Fruit fly (Drosophila melanogaster) whole organism, embryonic: Measurements from ENCODE around the gene CG9316.
A peak's percentile ranks its signal among the peaks of the same experiment; 100 is the strongest.

ENCODE experiments used
- Antp ChIP-seq: fragments of 200-800 bp; sonication (Bioruptor generic); optimal IDR thresholded peaks from 3 replicates; lab custom pipeline; 2016; ENCODE audit warnings: missing biosample characterization, missing genetic modification characterization
- Atf3 ChIP-seq: fragments of 200-800 bp; sonication (Bioruptor generic); optimal IDR thresholded peaks from 3 replicates; lab custom pipeline; 2016; ENCODE audit warnings: missing biosample characterization, missing genetic modification characterization
- CG10147 ChIP-seq: fragments of 200-800 bp; sonication (Bioruptor generic); optimal IDR thresholded peaks from 2 replicates; lab custom pipeline; 2019; ENCODE audit warnings: missing biosample characterization, mild to moderate bottlenecking, missing genetic modification characterization, moderate library complexity
- CG10321 ChIP-seq: fragments of 200-800 bp; sonication (Bioruptor generic); IDR thresholded peaks from 2 replicates; pipeline ENCODE4 v1.3.6; 2022; ENCODE audit warnings: missing biosample characterization, missing genetic modification characterization
- CG10565 ChIP-seq: fragments of 200-800 bp; sonication (Bioruptor generic); optimal IDR thresholded peaks from 3 replicates; lab custom pipeline; 2016; ENCODE audit warnings: missing biosample characterization, mild to moderate bottlenecking, missing genetic modification characterization
- CG12299 ChIP-seq: fragments of 200-800 bp; sonication (Bioruptor generic); optimal IDR thresholded peaks from 2 replicates; lab custom pipeline; 2018; ENCODE audit warnings: missing biosample characterization, mild to moderate bottlenecking, missing genetic modification characterization
- CG12769 ChIP-seq: fragments of 200-800 bp; sonication (Bioruptor generic); optimal IDR thresholded peaks from 2 replicates; lab custom pipeline; 2019; ENCODE audit warnings: missing biosample characterization, mild to moderate bottlenecking, missing genetic modification characterization, moderate library complexity
- CG14014 ChIP-seq: fragments of 200-800 bp; sonication (Bioruptor generic); IDR thresholded peaks from 2 replicates; pipeline ENCODE4 v1.3.6; 2022; ENCODE audit warnings: missing biosample characterization, missing genetic modification characterization
- CG15269 ChIP-seq: fragments of 200-800 bp; sonication (Bioruptor generic); optimal IDR thresholded peaks from 2 replicates; lab custom pipeline; 2018; ENCODE audit warnings: missing biosample characterization, mild to moderate bottlenecking, missing genetic modification characterization, moderate library complexity
- CG15514 ChIP-seq: fragments of 200-800 bp; sonication (Bioruptor generic); optimal IDR thresholded peaks from 3 replicates; lab custom pipeline; 2017; ENCODE audit warnings: missing biosample characterization, missing genetic modification characterization, mild to moderate bottlenecking, moderate library complexity, missing genetic modification reagents
- CG2712 ChIP-seq: fragments of 200-800 bp; optimal IDR thresholded peaks from 3 replicates; lab custom pipeline; 2019; ENCODE audit warnings: missing biosample characterization, mild to moderate bottlenecking, missing genetic modification characterization, moderate library complexity
- CG2875 ChIP-seq: fragments of 200-800 bp; sonication (Bioruptor generic); optimal IDR thresholded peaks from 2 replicates; lab custom pipeline; 2017; ENCODE audit warnings: missing biosample characterization, mild to moderate bottlenecking, missing genetic modification characterization, missing genetic modification reagents
- CG31224 ChIP-seq: fragments of 200-800 bp; sonication (Bioruptor generic); IDR thresholded peaks from 2 replicates; pipeline ENCODE4 v1.3.6; 2022; ENCODE audit warnings: missing biosample characterization, missing genetic modification characterization
- CG32767 ChIP-seq: fragments of 200-800 bp; sonication (Bioruptor generic); IDR thresholded peaks from 2 replicates; pipeline ENCODE4 v1.3.6; 2022; ENCODE audit warnings: missing biosample characterization, missing genetic modification characterization
- CG3726 ChIP-seq: fragments of 200-800 bp; sonication (Bioruptor generic); IDR thresholded peaks from 3 replicates; pipeline ENCODE4, ENCODE4 v1.3.6; 2022; ENCODE audit warnings: missing biosample characterization, missing genetic modification characterization
- CG4360 ChIP-seq: fragments of 200-800 bp; sonication (Bioruptor generic); IDR thresholded peaks from 2 replicates; pipeline ENCODE4 v1.3.6; 2022; ENCODE audit warnings: missing biosample characterization, missing genetic modification characterization
- CG4707 ChIP-seq: fragments of 200-800 bp; sonication (Bioruptor generic); optimal IDR thresholded peaks from 2 replicates; lab custom pipeline; 2018; ENCODE audit warnings: missing biosample characterization, mild to moderate bottlenecking, missing genetic modification characterization, moderate library complexity
- CG6813 ChIP-seq: fragments of 200-800 bp; sonication (Bioruptor generic); optimal IDR thresholded peaks from 2 replicates; lab custom pipeline; 2017; ENCODE audit warnings: missing biosample characterization, missing genetic modification characterization, mild to moderate bottlenecking, moderate library complexity, missing genetic modification reagents
- CG7372 ChIP-seq: fragments of 200-800 bp; sonication (Bioruptor generic); IDR thresholded peaks from 2 replicates; pipeline ENCODE4 v1.3.6; 2022; ENCODE audit warnings: missing biosample characterization, missing genetic modification characterization
- CG8359 ChIP-seq: fragments of 200-800 bp; sonication (Bioruptor generic); optimal IDR thresholded peaks from 2 replicates; lab custom pipeline; 2017; ENCODE audit warnings: missing biosample characterization, mild to moderate bottlenecking, missing genetic modification characterization, borderline replicate concordance
- CG9609 ChIP-seq: fragments of 200-800 bp; sonication (Bioruptor generic); optimal IDR thresholded peaks from 3 replicates; lab custom pipeline; 2016; ENCODE audit warnings: missing biosample characterization, missing genetic modification characterization
- CkIIα-i1 ChIP-seq: fragments of 200-800 bp; sonication (Bioruptor generic); IDR thresholded peaks from 2 replicates; pipeline ENCODE4 v1.3.6; 2022; ENCODE audit warnings: missing biosample characterization, missing genetic modification characterization
- Eip74EF ChIP-seq, 2 experiments: fragments of 200-800 bp in 1 of 2; fragments of >200 bp in 1 of 2; sonication (Bioruptor generic) in 1 of 2; optimal IDR thresholded peaks; 2 replicates each; lab custom pipeline; 2017 to 2019; ENCODE audit warnings: missing biosample characterization in 2 of 2, missing genetic modification characterization in 2 of 2, mild to moderate bottlenecking in 1 of 2, moderate library complexity in 1 of 2
- Ets65A ChIP-seq: fragments of 200-800 bp; sonication (Bioruptor generic); peaks from one replicate; lab custom pipeline; 2016; ENCODE audit warnings: missing biosample characterization, missing genetic modification characterization
- GATAe ChIP-seq: fragments of 200-800 bp; sonication (Bioruptor generic); conservative IDR thresholded peaks from 2 replicates; pipeline ENCODE4 v1.3.6; 2022; ENCODE audit warnings: missing biosample characterization, missing genetic modification characterization
- Hand ChIP-seq: fragments of 200-800 bp; sonication (Bioruptor generic); optimal IDR thresholded peaks from 2 replicates; lab custom pipeline; 2017; ENCODE audit warnings: mild to moderate bottlenecking, missing biosample characterization, missing genetic modification reagents, missing genetic modification characterization
- NfI ChIP-seq: fragments of 200-800 bp; sonication (Bioruptor generic); optimal IDR thresholded peaks from 3 replicates; lab custom pipeline; 2018; ENCODE audit warnings: missing biosample characterization, mild to moderate bottlenecking, missing genetic modification characterization, moderate library complexity
- Ssrp ChIP-seq: fragments of 200-800 bp; sonication (Bioruptor generic); optimal IDR thresholded peaks from 2 replicates; lab custom pipeline; 2018; ENCODE audit warnings: missing biosample characterization, mild to moderate bottlenecking, missing genetic modification characterization, moderate library complexity
- Tbp ChIP-seq: fragments of >200 bp; optimal IDR thresholded peaks from 2 replicates; lab custom pipeline; 2018; ENCODE audit warnings: missing biosample characterization, missing genetic modification characterization
- abd-A ChIP-seq: fragments of 200-800 bp; sonication (Bioruptor generic); optimal IDR thresholded peaks from 3 replicates; lab custom pipeline; 2019; ENCODE audit warnings: missing biosample characterization, mild to moderate bottlenecking, missing genetic modification characterization, moderate library complexity
- amos ChIP-seq: fragments of 200-800 bp; sonication (Bioruptor generic); IDR thresholded peaks from 2 replicates; pipeline ENCODE4 v1.3.6; 2022; ENCODE audit warnings: missing biosample characterization, missing genetic modification characterization; ENCODE audit not compliant: partially characterized antibody
- ara ChIP-seq: fragments of 200-800 bp; sonication (Bioruptor generic); IDR thresholded peaks from 2 replicates; pipeline ENCODE4 v1.3.6; 2022; ENCODE audit warnings: missing biosample characterization, missing genetic modification characterization
- ci ChIP-seq: fragments of 200-800 bp; sonication (Bioruptor generic); IDR thresholded peaks from 3 replicates; pipeline ENCODE4 v1.3.6; 2022; ENCODE audit warnings: missing biosample characterization, missing genetic modification characterization
- gcm ChIP-seq: fragments of 200-800 bp; sonication (Bioruptor generic); optimal IDR thresholded peaks from 2 replicates; lab custom pipeline; 2019; ENCODE audit warnings: missing biosample characterization, mild to moderate bottlenecking, missing genetic modification characterization, moderate library complexity
- hkb ChIP-seq, 2 experiments: fragments of 200-800 bp in 1 of 2; fragments of >200 bp in 1 of 2; sonication (Bioruptor generic) in 1 of 2; IDR thresholded peaks in 1 of 2; optimal IDR thresholded peaks in 1 of 2; 2 replicates each; pipeline versions ENCODE4 v1.3.6 to Lab custom; 2017 to 2022; ENCODE audit warnings: missing biosample characterization in 1 of 2, missing genetic modification characterization in 1 of 2
- kni ChIP-seq: fragments of 200-800 bp; sonication (Bioruptor generic); optimal IDR thresholded peaks from 3 replicates; lab custom pipeline; 2017; ENCODE audit warnings: mild to moderate bottlenecking, missing biosample characterization, missing genetic modification reagents, missing genetic modification characterization
- lmd ChIP-seq: fragments of 200-800 bp; sonication (Bioruptor generic); IDR thresholded peaks from 2 replicates; pipeline ENCODE4 v1.3.6; 2022; ENCODE audit warnings: missing biosample characterization, missing genetic modification characterization
- maf-S ChIP-seq: fragments of 200-800 bp; sonication (Bioruptor generic); optimal IDR thresholded peaks from 2 replicates; lab custom pipeline; 2016; ENCODE audit warnings: missing biosample characterization, missing genetic modification characterization
- nau ChIP-seq: fragments of 200-800 bp; sonication (Bioruptor generic); optimal IDR thresholded peaks from 3 replicates; lab custom pipeline; 2017; ENCODE audit warnings: missing biosample characterization, mild to moderate bottlenecking, missing genetic modification characterization, missing genetic modification reagents
- nerfin-1 ChIP-seq: fragments of 200-800 bp; sonication (Bioruptor generic); optimal IDR thresholded peaks from 3 replicates; lab custom pipeline; 2019; ENCODE audit warnings: missing biosample characterization, mild to moderate bottlenecking, missing genetic modification characterization, moderate library complexity
- pho ChIP-seq: fragments of 200-800 bp; sonication (Bioruptor generic); optimal IDR thresholded peaks from 2 replicates; lab custom pipeline; 2016; ENCODE audit warnings: missing biosample characterization, missing genetic modification characterization
- ro ChIP-seq: fragments of 200-800 bp; sonication (Bioruptor generic); IDR thresholded peaks from 2 replicates; pipeline ENCODE4 v1.3.6; 2022; ENCODE audit warnings: missing biosample characterization, missing genetic modification characterization
- sima ChIP-seq: fragments of 200-800 bp; sonication (Bioruptor generic); optimal IDR thresholded peaks from 2 replicates; lab custom pipeline; 2016; ENCODE audit warnings: missing biosample characterization, missing genetic modification characterization
- sisA ChIP-seq: fragments of 200-800 bp; sonication (Bioruptor generic); IDR thresholded peaks from 2 replicates; pipeline ENCODE4 v1.3.6; 2022; ENCODE audit warnings: missing biosample characterization, missing genetic modification characterization
- slbo ChIP-seq: fragments of 200-800 bp; sonication (Bioruptor generic); IDR thresholded peaks from 2 replicates; pipeline ENCODE4 v1.3.6; 2022; ENCODE audit warnings: missing biosample characterization, missing genetic modification characterization
- tgo ChIP-seq: fragments of 200-800 bp; sonication (Bioruptor generic); IDR thresholded peaks from 3 replicates; pipeline ENCODE4 v1.3.6; 2022; ENCODE audit warnings: missing biosample characterization, missing genetic modification characterization
- tin ChIP-seq: fragments of 200-800 bp; sonication (Bioruptor generic); optimal IDR thresholded peaks from 3 replicates; lab custom pipeline; 2016; ENCODE audit warnings: missing biosample characterization, missing genetic modification characterization
- tx ChIP-seq: fragments of 200-800 bp; sonication (Bioruptor generic); optimal IDR thresholded peaks from 2 replicates; lab custom pipeline; 2016; ENCODE audit warnings: missing biosample characterization, missing genetic modification characterization
- wek ChIP-seq: fragments of 200-800 bp; sonication (Bioruptor generic); optimal IDR thresholded peaks from 3 replicates; lab custom pipeline; 2018; ENCODE audit warnings: missing biosample characterization, mild to moderate bottlenecking, missing genetic modification characterization, moderate library complexity

CG9316 gene

dm6 chr2L:20761951-20762538 lies 35.7 kb upstream of the CG9316 start (continued):
- TF ChIP-seq CG31224 (GFP tag; lab: Robert Waterston, UW) (no peak), ro (GFP tag; lab: Robert Waterston, UW) (no peak), CG3726 (GFP tag; lab: Robert Waterston, UW) (no peak), tin (GFP tag; lab: Kevin White, UChicago) (peak; percentile 20), maf-S (no peak), Ssrp (peak; percentile 17), tx (GFP tag; lab: Kevin White, UChicago) (no peak), hkb (optimal IDR thresholded peaks at IDR 0.05; lab: Kevin White, UChicago) (no peak), hkb (GFP tag; IDR thresholded peaks at IDR 0.05; lab: Robert Waterston, UW) (0 out of 2 replicates have a peak, but pooled peaks have one; percentile 24), CG9609 (GFP tag; lab: Kevin White, UChicago) (no peak), lmd (no peak), ci (GFP tag; lab: Robert Waterston, UW) (no peak), NfI (GFP tag; lab: Kevin White, UChicago) (no peak), sima (GFP tag; lab: Kevin White, UChicago) (no peak), CG4360 (GFP tag; lab: Robert Waterston, UW) (no peak), ara (GFP tag; lab: Robert Waterston, UW) (no peak), CG6813 (GFP tag; lab: Kevin White, UChicago) (peak; percentile 1), Eip74EF (GFP tag; optimal IDR thresholded peaks at IDR 0.05; lab: Kevin White, UChicago) (peak in 1 of 2 experiments; percentile 23), CG14014 (GFP tag; lab: Robert Waterston, UW) (0 out of 2 replicates have a peak, but pooled peaks have one; percentile 37), CkIIα-i1 (GFP tag; lab: Robert Waterston, UW) (no peak), CG32767 (peak; percentile 29; the same call in 1 of the 2 replicates), wek (GFP tag; lab: Kevin White, UChicago) (no peak), nau (GFP tag; lab: Kevin White, UChicago) (no peak), pho (GFP tag; lab: Kevin White, UChicago) (no peak), gcm (peak; percentile 42), Atf3 (GFP tag; lab: Kevin White, UChicago) (no peak), CG12769 (no peak), CG10147 (GFP tag; lab: Kevin White, UChicago) (peak; percentile 22), CG10321 (no peak), Hand (GFP tag; lab: Kevin White, UChicago) (no peak), CG2875 (GFP tag; lab: Kevin White, UChicago) (no peak), kni (GFP tag; lab: Kevin White, UChicago) (no peak), tgo (peak; percentile 45; the same call in 2 of the 3 replicates), slbo (GFP tag; lab: Robert Waterston, UW) (peak; percentile 53), CG10565 (no peak), abd-A (tag; lab: Kevin White, UChicago) (no peak), GATAe (GFP tag; lab: Robert Waterston, UW) (no peak), CG4707 (GFP tag; lab: Kevin White, UChicago) (no peak), Ets65A (peak; percentile 89), Tbp (no peak), CG2712 (peak; percentile 65), amos (GFP tag; lab: Robert Waterston, UW) (no peak), CG15514 (GFP tag; lab: Kevin White, UChicago) (peak; percentile 23), Antp (GFP tag; lab: Kevin White, UChicago) (no peak), CG12299 (tag; lab: Kevin White, UChicago) (no peak), CG15269 (tag; lab: Kevin White, UChicago) (peak; percentile 48), CG8359 (GFP tag; lab: Kevin White, UChicago) (no peak), nerfin-1 (tag; lab: Kevin White, UChicago) (no peak), sisA (GFP tag; lab: Robert Waterston, UW) (0 out of 2 replicates have a peak, but pooled peaks have one; percentile 28), CG7372 (GFP tag; lab: Robert Waterston, UW) (0 out of 2 replicates have a peak, but pooled peaks have one; percentile 30)
